Worm (Caenorhabditis elegans) whole organism, L4/young adult: ENCODE measurements around the gene Y39G8B.5.

Experiments
- W03F9.2 ChIP-seq: fragments of 150-350 bp; optimal IDR thresholded peaks from 2 replicates; lab custom pipeline; 2014; ENCODE audit warnings: missing biosample characterization, missing genetic modification characterization
- dao-5 ChIP-seq: sonication (generic microtip); optimal IDR thresholded peaks from 2 replicates; lab custom pipeline; 2016; ENCODE audit warnings: missing genotype, missing genetic modification characterization, moderate library complexity, missing compliant biosample characterization
- him-1 ChIP-seq: sonication (generic microtip); optimal IDR thresholded peaks from 2 replicates; lab custom pipeline; 2016; ENCODE audit warnings: missing genotype, missing genetic modification reagents, missing genetic modification characterization, missing compliant biosample characterization

ce11 chrII:13968979-13969378 lies 22.7 kb downstream of the Y39G8B.5 start, which contains the start of gene sre-43:
- TF ChIP-seq dao-5 (tag; lab: Kevin White, UChicago) (no peak), W03F9.2 (tag; lab: Kevin White, UChicago) (no peak), him-1 (tag; lab: Kevin White, UChicago) (no peak)
